Worm (Caenorhabditis elegans): ENCODE measurements around the gene Y6D1A.1.

The Y6D1A.1 gene

DNA sequence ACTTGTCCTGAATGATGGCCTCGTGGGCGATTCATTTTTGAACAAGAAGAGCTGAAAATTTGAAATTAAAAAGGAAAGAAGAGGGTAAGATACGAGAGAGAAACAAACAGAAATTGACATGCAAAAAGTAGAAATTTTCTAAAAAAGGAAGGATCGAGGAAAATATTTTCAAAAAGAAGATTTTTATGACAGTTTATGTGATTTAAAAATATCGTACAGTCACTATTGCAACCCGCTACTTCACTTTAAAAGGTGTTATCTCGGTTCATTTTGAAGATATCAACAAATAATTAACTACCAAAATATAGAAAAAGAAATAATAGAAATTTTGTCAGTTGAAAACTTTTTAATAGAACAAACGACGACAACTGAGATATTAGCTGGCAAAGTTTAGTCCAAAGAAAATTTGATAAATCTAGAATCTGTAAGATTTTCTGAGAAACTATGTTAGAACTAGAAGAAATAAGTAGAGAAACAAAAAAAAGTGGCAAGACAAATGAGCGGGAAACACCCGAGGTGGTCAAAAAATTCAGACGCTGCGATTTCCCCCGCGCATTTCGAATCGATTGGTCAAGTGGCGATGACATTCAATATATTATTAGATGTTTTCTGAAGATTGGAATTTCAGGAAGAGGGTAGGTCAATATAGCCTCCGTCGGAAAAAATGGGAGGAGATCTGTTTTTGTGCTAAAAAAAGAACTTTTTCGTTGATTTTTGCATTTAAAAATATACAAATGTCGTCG is at the start of gene Y6D1A.1:
TSS of gene Y6D1A.1 (minus strand) at position 51 of the 743 bp plus-strand sequence.
- no peak for TF ChIP-seq dao-5 (tag; optimal IDR thresholded peaks at IDR 0.05)
- TF ChIP-seq him-1 (tag; optimal IDR thresholded peaks at IDR 0.05): no peak
- no peak for TF ChIP-seq W03F9.2 (tag; optimal IDR thresholded peaks at IDR 0.05)

DNA sequence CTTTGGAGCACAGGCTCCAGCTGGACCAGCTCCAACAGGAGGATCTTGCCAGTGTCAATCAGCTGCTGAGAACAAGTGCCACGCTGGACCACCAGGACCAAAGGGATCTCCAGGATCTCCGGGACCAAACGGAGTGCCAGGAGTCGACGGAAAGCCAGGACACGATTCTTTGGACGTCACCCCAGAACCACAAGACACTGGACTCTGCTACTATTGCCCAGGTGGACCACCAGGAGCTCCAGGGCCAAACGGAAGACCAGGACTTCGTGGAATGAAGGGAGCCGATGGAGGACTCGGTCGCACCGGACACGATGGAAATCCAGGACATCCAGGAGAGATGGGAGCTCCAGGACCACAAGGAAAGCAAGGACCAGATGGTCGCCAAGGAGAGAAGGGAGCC is 45.5 kb upstream of the Y6D1A.1 start:
- TF ChIP-seq him-1 (tag; optimal IDR thresholded peaks at IDR 0.05) (no peak), dao-5 (tag; optimal IDR thresholded peaks at IDR 0.05) (no peak), W03F9.2 (tag; optimal IDR thresholded peaks at IDR 0.05) (no peak)

DNA sequence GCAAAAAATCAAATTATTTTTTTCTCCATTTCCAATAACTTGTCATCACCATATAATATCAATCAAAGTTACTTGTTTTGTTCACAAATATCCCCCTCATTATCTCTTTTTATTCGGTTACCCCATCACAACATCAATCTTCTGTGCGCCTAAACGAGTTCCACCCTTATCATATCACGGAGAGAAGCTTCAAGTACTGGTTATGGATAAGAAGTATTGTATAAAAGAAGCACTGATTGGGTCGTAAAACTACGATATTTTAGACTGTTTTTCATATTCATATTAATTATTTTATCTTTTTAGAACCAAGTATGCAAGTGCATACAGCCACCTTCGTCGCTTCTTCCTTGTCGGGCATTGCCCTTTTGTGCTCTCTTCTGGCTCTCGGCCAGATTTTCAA is 44.8 kb upstream of the Y6D1A.1 start, which contains the start of gene col-84:
TSS of gene col-84 (plus strand) at position 301 of the 400 bp plus-strand sequence.
- no peak for TF ChIP-seq dao-5 (tag; optimal IDR thresholded peaks at IDR 0.05)
- no peak for TF ChIP-seq W03F9.2 (tag; optimal IDR thresholded peaks at IDR 0.05)
- TF ChIP-seq him-1 (tag; optimal IDR thresholded peaks at IDR 0.05): no peak

DNA sequence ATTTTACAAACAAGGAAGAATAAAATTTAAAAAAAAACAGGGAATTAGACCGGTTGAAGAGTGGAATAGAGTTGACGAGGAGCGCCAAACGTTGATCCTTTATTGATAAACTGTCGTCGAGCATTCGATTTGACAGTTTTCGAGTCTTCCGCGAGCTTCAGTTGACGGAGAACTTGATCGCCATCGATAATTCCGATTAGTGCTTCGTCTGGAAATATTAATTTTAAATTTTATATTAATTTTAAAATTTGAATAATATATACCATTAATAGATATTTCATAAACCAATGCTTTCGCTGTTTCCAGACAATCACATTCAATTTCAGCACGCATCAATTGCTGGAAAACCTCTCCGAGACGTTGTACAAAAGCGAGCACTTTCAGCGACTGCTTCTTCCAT is 42.2 kb upstream of the Y6D1A.1 start, which contains the start of gene K12D12.4:
TSS of gene K12D12.4 (minus strand) at position 101 of the 400 bp plus-strand sequence.
- no peak for TF ChIP-seq W03F9.2 (tag; optimal IDR thresholded peaks at IDR 0.05)
- no peak for TF ChIP-seq him-1 (tag; optimal IDR thresholded peaks at IDR 0.05)
- TF ChIP-seq dao-5 (tag; optimal IDR thresholded peaks at IDR 0.05): no peak

DNA sequence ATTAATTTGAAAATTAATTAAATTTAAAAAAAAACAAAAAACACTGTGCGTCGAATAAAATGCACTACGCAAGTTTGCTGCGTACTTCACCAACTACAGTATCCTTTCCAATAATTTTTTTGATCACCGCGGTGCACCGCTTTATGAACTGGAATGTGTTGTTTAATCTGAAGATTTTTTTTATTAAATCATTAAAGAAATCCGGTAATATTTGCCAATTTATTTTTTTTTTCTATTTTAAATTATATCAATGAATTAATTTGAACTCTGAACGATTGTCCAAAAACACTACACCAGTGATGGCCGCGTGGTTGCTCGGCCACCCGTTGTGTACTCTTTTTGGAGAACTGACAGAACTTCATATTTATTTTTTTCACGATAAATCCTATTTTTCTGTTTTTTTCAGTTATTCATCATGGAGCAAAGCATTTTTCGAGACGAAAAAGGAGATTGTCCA is 37.2 kb upstream of the Y6D1A.1 start, which contains the start of gene K12D12.5:
TSS of gene K12D12.5 (plus strand) at position 407 of the 457 bp plus-strand sequence.
- TF ChIP-seq dao-5 (tag; optimal IDR thresholded peaks at IDR 0.05): no peak
- TF ChIP-seq W03F9.2 (tag; optimal IDR thresholded peaks at IDR 0.05): peak; percentile 25

DNA sequence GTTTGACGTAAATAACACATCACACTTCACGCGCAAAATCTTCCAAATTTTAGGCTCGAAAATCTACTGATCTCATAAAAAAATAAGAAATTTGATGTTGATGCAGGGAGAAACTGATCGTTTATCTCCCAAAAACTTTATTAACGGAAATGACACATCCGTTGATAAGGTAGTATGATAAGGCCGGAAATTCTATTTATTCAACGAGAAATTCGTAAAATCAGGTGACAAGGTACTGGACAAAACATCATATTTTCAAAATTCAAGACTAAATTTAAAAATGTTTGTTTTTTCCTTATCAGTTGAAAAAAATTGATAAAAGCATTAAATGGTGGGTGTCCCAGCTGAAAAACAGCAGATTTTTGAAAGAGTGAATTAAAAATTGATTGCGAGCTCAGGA is 36.4 kb upstream of the Y6D1A.1 start:
- TF ChIP-seq W03F9.2 (tag; optimal IDR thresholded peaks at IDR 0.05): no peak
- no peak for TF ChIP-seq him-1 (tag; optimal IDR thresholded peaks at IDR 0.05)
- no peak for TF ChIP-seq dao-5 (tag; optimal IDR thresholded peaks at IDR 0.05)

DNA sequence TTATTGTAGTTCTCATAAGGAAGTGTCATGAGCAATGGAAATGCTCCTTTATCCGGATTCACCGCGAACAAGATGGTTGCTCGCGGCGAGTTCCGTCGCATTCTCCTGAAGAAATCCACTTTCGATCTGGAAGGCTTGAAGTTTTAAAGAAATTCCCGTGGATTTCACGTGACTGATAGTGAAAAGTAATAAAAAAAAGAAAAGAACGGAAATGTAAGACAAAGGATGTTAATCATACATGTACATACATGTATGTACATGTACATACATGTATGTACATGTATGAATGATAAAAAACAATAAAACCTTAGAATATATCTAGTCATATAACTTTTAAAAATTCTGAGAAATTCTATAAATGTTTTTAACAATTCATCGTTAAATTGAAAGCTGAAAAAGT is 32.9 kb upstream of the Y6D1A.1 start, which contains the start of gene clh-1:
TSS of gene clh-1 (minus strand) at position 101 of the 400 bp plus-strand sequence.
- TF ChIP-seq him-1 (tag; optimal IDR thresholded peaks at IDR 0.05) (no peak), W03F9.2 (tag; optimal IDR thresholded peaks at IDR 0.05) (no peak)

DNA sequence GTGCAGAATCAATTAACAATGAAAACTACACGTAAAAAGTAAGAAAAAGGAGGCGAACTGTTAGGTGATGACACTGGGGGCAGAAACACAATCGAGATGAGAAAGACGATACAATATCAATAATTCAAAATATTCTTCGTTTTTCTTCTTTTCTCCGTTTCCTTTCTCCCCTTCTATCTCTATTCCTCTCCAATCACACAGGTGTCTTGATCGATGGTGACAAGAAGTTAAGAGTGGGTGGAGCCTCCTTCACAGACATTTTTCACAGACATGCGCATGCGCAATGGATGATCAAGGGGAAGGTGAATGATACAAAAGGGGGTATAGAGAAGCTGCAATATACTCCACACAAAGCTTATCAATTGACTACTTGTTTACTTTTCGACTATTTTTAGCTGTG is 31.3 kb upstream of the Y6D1A.1 start:
- no peak for TF ChIP-seq him-1 (tag; optimal IDR thresholded peaks at IDR 0.05)

DNA sequence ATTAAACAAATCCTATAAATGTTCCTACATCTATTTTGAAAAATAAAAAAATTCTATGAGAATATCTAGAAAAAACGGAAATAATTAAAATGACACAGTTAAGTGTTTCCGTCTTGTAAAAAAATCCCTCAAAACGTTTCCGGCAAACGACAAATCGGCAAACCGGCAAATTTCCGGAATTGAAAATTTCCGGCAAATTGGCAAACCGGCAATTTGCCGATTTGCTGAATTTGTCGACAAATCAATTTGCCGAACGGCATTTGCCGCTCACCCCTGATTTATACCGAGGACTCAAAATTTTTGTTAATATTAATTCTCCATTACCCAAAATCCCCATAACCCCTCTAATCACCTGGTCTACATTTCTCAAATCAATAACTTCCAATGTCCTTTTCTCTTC is 29.7 kb upstream of the Y6D1A.1 start:
- TF ChIP-seq him-1 (tag; optimal IDR thresholded peaks at IDR 0.05) (no peak), W03F9.2 (tag; optimal IDR thresholded peaks at IDR 0.05) (no peak), dao-5 (tag; optimal IDR thresholded peaks at IDR 0.05) (no peak)

DNA sequence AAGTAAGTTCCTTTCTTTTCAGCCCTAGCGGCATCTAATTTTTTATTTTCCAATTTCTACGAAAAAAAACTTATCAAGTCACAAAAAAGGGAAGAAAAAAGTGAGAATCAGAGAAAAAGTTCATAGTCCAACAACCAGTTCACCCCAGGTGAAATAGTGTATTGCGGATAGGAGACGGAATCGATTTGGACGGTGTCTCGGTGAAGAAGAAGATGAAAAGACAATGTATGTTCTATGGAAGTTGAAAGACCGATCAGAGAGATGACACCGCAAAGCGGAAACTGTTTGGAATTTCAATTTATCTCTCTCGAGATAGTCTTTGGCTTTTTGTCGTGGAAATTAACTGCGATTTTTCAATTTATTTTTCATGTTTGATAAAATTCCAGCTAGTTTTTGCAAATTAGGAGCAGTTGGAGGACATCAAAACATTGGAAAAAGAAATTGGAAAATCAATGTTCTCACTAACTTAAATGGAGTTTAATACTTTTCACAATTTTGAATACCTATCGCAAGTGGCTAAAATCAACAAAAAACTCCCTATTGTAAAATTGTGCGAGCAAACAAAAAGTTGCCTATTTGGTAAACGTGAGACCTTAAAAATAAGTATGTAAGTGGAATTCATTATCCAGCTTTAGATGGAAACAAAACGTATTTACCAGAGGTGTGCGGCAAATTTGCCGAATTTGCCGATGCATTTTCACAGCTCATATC is 28.9 kb upstream of the Y6D1A.1 start:
- TF ChIP-seq dao-5 (tag; optimal IDR thresholded peaks at IDR 0.05) (no peak), him-1 (tag; optimal IDR thresholded peaks at IDR 0.05) (no peak), W03F9.2 (tag; optimal IDR thresholded peaks at IDR 0.05) (no peak)

DNA sequence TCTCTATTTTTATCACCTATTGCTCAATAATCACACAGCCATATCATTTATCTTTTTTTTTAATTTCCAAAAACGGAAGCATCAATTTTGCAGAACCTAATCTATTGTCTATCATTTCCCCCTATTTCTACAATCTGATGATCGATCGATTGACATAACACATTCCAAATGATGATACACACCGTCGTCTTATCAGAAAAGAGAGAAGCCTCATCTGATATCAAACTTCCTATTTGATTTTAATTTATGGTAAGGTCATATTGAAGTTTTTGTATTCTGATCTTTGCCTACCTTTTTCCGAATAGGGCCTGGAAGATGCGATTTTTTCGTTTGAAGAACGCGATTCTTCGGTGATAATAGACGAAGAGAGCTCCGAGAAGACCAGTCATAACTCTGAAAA is 26.2 kb upstream of the Y6D1A.1 start:
- TF ChIP-seq him-1 (tag; optimal IDR thresholded peaks at IDR 0.05) (no peak), dao-5 (tag; optimal IDR thresholded peaks at IDR 0.05) (no peak), W03F9.2 (tag; optimal IDR thresholded peaks at IDR 0.05) (no peak)

DNA sequence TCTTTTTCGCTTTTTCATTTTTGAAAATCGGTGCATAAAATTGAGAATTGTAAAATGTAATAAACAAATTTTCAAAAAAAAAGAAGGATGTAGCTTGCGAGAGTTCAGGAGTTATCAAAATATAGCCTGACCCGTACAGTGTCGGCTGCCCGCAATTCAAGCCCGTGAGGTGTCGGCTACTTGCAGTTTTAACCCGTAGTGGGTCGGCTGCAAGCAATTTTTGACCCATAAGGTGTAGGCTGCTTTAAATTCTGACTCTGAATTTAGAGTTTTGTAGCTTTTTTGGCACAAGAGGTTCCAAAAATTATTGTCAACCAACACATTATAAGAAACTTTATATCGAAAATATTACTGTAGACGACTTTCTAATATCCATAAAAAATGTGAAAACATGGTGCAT is 22.5 kb upstream of the Y6D1A.1 start:
- TF ChIP-seq dao-5 (tag; optimal IDR thresholded peaks at IDR 0.05) (no peak), W03F9.2 (tag; optimal IDR thresholded peaks at IDR 0.05) (no peak), him-1 (tag; optimal IDR thresholded peaks at IDR 0.05) (no peak)

DNA sequence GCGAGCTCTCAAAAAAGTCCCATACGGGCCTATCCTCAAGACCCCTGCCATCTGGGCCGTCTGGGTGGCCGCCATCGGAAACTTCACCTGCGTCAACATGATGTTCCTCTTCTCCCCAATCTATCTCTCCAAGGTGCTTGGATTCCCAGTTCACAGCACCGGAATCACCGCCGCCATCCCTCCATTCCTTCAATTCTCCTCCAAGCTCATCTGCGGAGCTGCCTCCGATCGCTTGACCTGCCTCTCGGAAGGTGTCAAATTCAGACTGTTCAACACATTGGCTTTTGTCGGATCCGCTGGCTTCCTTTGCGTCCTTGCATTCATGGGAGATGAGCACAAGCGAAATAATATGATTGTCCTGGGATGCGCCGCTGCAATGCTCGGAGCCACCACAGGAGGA is 21.6 kb upstream of the Y6D1A.1 start:
- no peak for TF ChIP-seq dao-5 (tag; optimal IDR thresholded peaks at IDR 0.05)
- no peak for TF ChIP-seq W03F9.2 (tag; optimal IDR thresholded peaks at IDR 0.05)
- TF ChIP-seq him-1 (tag; optimal IDR thresholded peaks at IDR 0.05): no peak

DNA sequence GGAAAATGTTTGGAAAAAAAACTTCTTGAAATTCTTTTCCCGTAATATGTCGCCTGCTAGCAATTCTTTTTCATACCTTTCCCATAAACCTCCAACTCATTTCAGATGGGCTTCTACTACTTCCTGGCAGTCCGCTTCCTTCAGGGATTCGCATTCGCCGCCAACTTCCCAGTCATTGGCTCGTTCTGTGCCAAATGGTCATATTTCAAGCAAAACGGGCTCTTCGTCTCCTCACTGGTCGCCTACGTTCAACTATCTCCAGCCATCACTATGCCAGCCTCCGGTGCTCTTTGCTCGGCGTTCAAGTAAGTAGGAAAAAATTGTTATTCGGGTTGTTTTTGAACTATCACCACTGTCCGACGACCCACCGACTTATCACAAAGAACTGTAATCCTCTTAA is 20.7 kb upstream of the Y6D1A.1 start:
- TF ChIP-seq W03F9.2 (tag; optimal IDR thresholded peaks at IDR 0.05) (no peak), dao-5 (tag; optimal IDR thresholded peaks at IDR 0.05) (no peak), him-1 (tag; optimal IDR thresholded peaks at IDR 0.05) (no peak)

Measured in whole organism, L4/young adult.